Worm (Caenorhabditis elegans) whole organism, L1 larva: Measurements from ENCODE around the gene rps-3.
A peak's percentile ranks its signal among the peaks of the same experiment; 100 is the strongest.

Experiments used
- C04F5.9 ChIP-seq: sonication (generic microtip); optimal IDR thresholded peaks from 2 replicates; lab custom pipeline; 2016; ENCODE audit warnings: missing genetic modification characterization, missing compliant biosample characterization
- F16B12.6 ChIP-seq: fragments of 150-350 bp; optimal IDR thresholded peaks from 2 replicates; lab custom pipeline; 2014; ENCODE audit warnings: missing biosample characterization, missing genetic modification characterization
- ceh-8 ChIP-seq: fragments of 200-800 bp; sonication (Bioruptor generic); optimal IDR thresholded peaks from 2 replicates; lab custom pipeline; 2018; ENCODE audit warnings: mild to moderate bottlenecking, missing genetic modification characterization, moderate library complexity, missing compliant biosample characterization
- dpl-1 ChIP-seq, 3 experiments: fragments of 150-350 bp in 2 of 3; sonication (generic microtip) in 1 of 3; optimal IDR thresholded peaks; 2 replicates each; lab custom pipeline; 2014 to 2017; ENCODE audit warnings: missing biosample characterization in 3 of 3, missing genetic modification characterization in 3 of 3, missing genetic modification reagents in 3 of 3
- efl-1 ChIP-seq, 4 experiments: fragments of 150-350 bp; optimal IDR thresholded peaks in 3 of 4; peaks in 1 of 4; 1 replicate in 1 of 4; 2 replicates in 3 of 4; lab custom pipeline; 2014; ENCODE audit warnings: missing biosample characterization in 2 of 4, missing genetic modification characterization in 2 of 4, missing genetic modification reagents in 2 of 4
- efl-3 ChIP-seq: fragments of 200-800 bp; sonication (Bioruptor generic); optimal IDR thresholded peaks from 2 replicates; lab custom pipeline; 2018; ENCODE audit warnings: mild to moderate bottlenecking, missing genetic modification characterization, missing compliant biosample characterization
- elt-2 ChIP-seq: sonication (generic microtip); optimal IDR thresholded peaks from 2 replicates; lab custom pipeline; 2016; ENCODE audit warnings: missing genetic modification characterization, mild to moderate bottlenecking, inconsistent platforms, missing compliant biosample characterization, missing genetic modification reagents
- fkh-4 ChIP-seq: sonication (generic microtip); optimal IDR thresholded peaks from 2 replicates; lab custom pipeline; 2016; ENCODE audit warnings: missing compliant biosample characterization, missing genetic modification characterization, borderline replicate concordance
- grh-1 ChIP-seq: fragments of 200-800 bp; sonication (Bioruptor generic); IDR thresholded peaks from 2 replicates; pipeline ENCODE4 v1.3.6; 2022; ENCODE audit warnings: missing genetic modification reagents, missing genetic modification characterization, missing compliant biosample characterization
- hlh-17 ChIP-seq: fragments of 200-800 bp; sonication (Bioruptor generic); optimal IDR thresholded peaks from 2 replicates; lab custom pipeline; 2018; ENCODE audit warnings: missing genetic modification characterization, mild to moderate bottlenecking, missing compliant biosample characterization, moderate library complexity, borderline replicate concordance
- hlh-4 ChIP-seq: sonication (generic microtip); optimal IDR thresholded peaks from 2 replicates; lab custom pipeline; 2016; ENCODE audit warnings: mild to moderate bottlenecking, missing genetic modification characterization, missing compliant biosample characterization
- lin-14 ChIP-seq: fragments of 200-800 bp; sonication (Bioruptor generic); optimal IDR thresholded peaks from 2 replicates; lab custom pipeline; 2018; ENCODE audit warnings: mild to moderate bottlenecking, missing genetic modification characterization, moderate library complexity, missing compliant biosample characterization
- lin-15B ChIP-seq: fragments of 150-350 bp; sonication (generic microtip); optimal IDR thresholded peaks from 3 replicates; lab custom pipeline; 2014; ENCODE audit warnings: missing biosample characterization, missing genetic modification characterization
- lin-35 ChIP-seq, 2 experiments: fragments of 150-350 bp; optimal IDR thresholded peaks; 2 replicates each; lab custom pipeline; 2014; ENCODE audit warnings: missing biosample characterization in 2 of 2, missing genetic modification characterization in 2 of 2, missing genetic modification reagents in 2 of 2
- lin-39 ChIP-seq: fragments of 150-350 bp; optimal IDR thresholded peaks from 2 replicates; lab custom pipeline; 2014; ENCODE audit warnings: missing biosample characterization, missing genetic modification reagents, missing genetic modification characterization
- lsy-2 ChIP-seq, 2 experiments: fragments of 150-350 bp; optimal IDR thresholded peaks; 2 replicates each; lab custom pipeline; 2014; ENCODE audit warnings: missing biosample characterization in 2 of 2, missing genetic modification characterization in 2 of 2
- mdl-1 ChIP-seq, 2 experiments: fragments of 150-350 bp; optimal IDR thresholded peaks; 2 replicates each; lab custom pipeline; 2014 to 2017; ENCODE audit warnings: missing biosample characterization in 2 of 2, missing genetic modification characterization in 2 of 2, inconsistent platforms in 1 of 2
- mep-1 ChIP-seq: fragments of 150-350 bp; optimal IDR thresholded peaks from 2 replicates; lab custom pipeline; 2014; ENCODE audit warnings: missing biosample characterization, missing genetic modification characterization
- nhr-28 ChIP-seq: fragments of 150-350 bp; optimal IDR thresholded peaks from 2 replicates; lab custom pipeline; 2014; ENCODE audit warnings: missing biosample characterization, missing genetic modification characterization
- nhr-47 ChIP-seq: sonication (generic microtip); optimal IDR thresholded peaks from 2 replicates; lab custom pipeline; 2016; ENCODE audit warnings: mild to moderate bottlenecking, missing genetic modification characterization, moderate library complexity, missing compliant biosample characterization
- nhr-71 ChIP-seq: sonication (generic microtip); optimal IDR thresholded peaks from 2 replicates; lab custom pipeline; 2016; ENCODE audit warnings: mild to moderate bottlenecking, missing genetic modification characterization, moderate library complexity, missing compliant biosample characterization
- nhr-76 ChIP-seq: sonication (generic microtip); optimal IDR thresholded peaks from 2 replicates; lab custom pipeline; 2017; ENCODE audit warnings: missing biosample characterization, missing genetic modification characterization
- nhr-77 ChIP-seq: fragments of 150-350 bp; optimal IDR thresholded peaks from 2 replicates; lab custom pipeline; 2014; ENCODE audit warnings: missing biosample characterization, missing genetic modification characterization
- pag-3 ChIP-seq: sonication (generic microtip); optimal IDR thresholded peaks from 2 replicates; lab custom pipeline; 2017; ENCODE audit warnings: missing genetic modification characterization, mild to moderate bottlenecking, missing compliant biosample characterization, antibody characterized with exemption, borderline replicate concordance; ENCODE audit not compliant: insufficient read depth
- pqm-1 ChIP-seq: sonication (generic microtip); optimal IDR thresholded peaks from 3 replicates; lab custom pipeline; 2017; ENCODE audit warnings: missing biosample characterization, missing genetic modification characterization
- rnt-1 ChIP-seq: sonication (generic microtip); optimal IDR thresholded peaks from 2 replicates; lab custom pipeline; 2016; ENCODE audit warnings: mild to moderate bottlenecking, missing genetic modification characterization, moderate library complexity, missing compliant biosample characterization
- snu-23 ChIP-seq: sonication (generic microtip); optimal IDR thresholded peaks from 2 replicates; lab custom pipeline; 2016; ENCODE audit warnings: missing genetic modification characterization, missing compliant biosample characterization
- sup-37 ChIP-seq: fragments of 200-800 bp; sonication (Bioruptor generic); optimal IDR thresholded peaks from 2 replicates; lab custom pipeline; 2018; ENCODE audit warnings: mild to moderate bottlenecking, missing genetic modification characterization, missing compliant biosample characterization
- tlp-1 ChIP-seq: fragments of 150-350 bp; optimal IDR thresholded peaks from 2 replicates; lab custom pipeline; 2014; ENCODE audit warnings: missing biosample characterization, missing genetic modification characterization
- unc-130 ChIP-seq: fragments of 150-350 bp; optimal IDR thresholded peaks from 2 replicates; lab custom pipeline; 2017; ENCODE audit warnings: missing biosample characterization, missing genetic modification characterization, inconsistent platforms
- unc-62 ChIP-seq: fragments of 150-350 bp; optimal IDR thresholded peaks from 2 replicates; lab custom pipeline; 2014; ENCODE audit warnings: missing biosample characterization, missing genetic modification reagents, missing genetic modification characterization
- vab-15 ChIP-seq: sonication (generic microtip); optimal IDR thresholded peaks from 2 replicates; lab custom pipeline; 2017; ENCODE audit warnings: missing genotype, mild to moderate bottlenecking, missing genetic modification characterization, missing compliant biosample characterization
- xbp-1 ChIP-seq: sonication (generic microtip); optimal IDR thresholded peaks from 2 replicates; lab custom pipeline; 2016; ENCODE audit warnings: missing genetic modification characterization, missing compliant biosample characterization
- zag-1 ChIP-seq: fragments of 150-350 bp; optimal IDR thresholded peaks from 2 replicates; lab custom pipeline; 2014; ENCODE audit warnings: missing biosample characterization, missing genetic modification characterization
- ztf-4 ChIP-seq: fragments of 150-350 bp; optimal IDR thresholded peaks from 2 replicates; lab custom pipeline; 2014; ENCODE audit warnings: missing biosample characterization, missing genetic modification characterization

Gene rps-3

DNA sequence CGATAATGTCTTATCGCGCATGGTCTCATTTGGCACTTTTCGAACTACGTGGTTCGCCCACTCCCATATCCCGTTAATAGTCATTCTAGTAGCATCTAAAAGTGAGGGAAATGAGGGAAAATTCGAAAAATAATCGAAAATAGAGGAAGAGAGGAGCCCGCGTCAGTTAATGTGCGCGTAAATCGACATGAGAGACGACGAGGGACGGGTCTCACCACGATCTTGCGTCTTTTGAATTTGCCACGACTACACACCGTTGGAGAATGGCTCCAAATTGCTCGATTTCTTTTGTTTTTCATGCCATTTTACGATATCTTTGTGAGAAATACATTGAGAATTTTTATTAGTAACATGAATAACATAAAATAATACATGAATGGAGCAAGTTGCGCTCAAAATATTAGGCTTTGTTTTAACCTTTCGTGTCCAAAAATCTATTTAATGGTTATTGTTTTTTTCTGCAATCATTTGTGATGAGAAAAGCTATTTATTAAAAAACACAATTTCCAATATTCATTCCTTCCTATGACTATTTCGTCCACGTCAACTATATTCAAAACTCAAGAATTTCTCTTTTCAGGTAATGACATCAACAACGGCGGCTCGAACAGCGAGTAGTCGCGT is 41.6 kb downstream of the rps-3 start, which contains the start of the genes gen-1 and stt-3:
gen-1 (minus strand) TSS at position 95 of the 624 bp plus-strand sequence.
stt-3 (plus strand) TSS at position 574 of the 624 bp plus-strand sequence.
- no peak for TF ChIP-seq ceh-8 (GFP tag; lab: Kevin White, UChicago)
- no peak for TF ChIP-seq grh-1 (GFP tag; lab: Robert Waterston, UW)
- TF ChIP-seq lsy-2 (tag; optimal IDR thresholded peaks at IDR 0.05; lab: Kevin White, UChicago): peak in 1 of 2 experiments; percentile 48
- no peak for TF ChIP-seq F16B12.6 (tag; lab: Kevin White, UChicago)
- TF ChIP-seq efl-1 (optimal IDR thresholded peaks at IDR 0.05; lab: Kevin White, UChicago): peak; percentile 46 to 50
- TF ChIP-seq efl-1 (GFP tag; optimal IDR thresholded peaks at IDR 0.05 in 1 of 2; lab: Kevin White, UChicago): peak; percentile 21 to 90
- no peak for TF ChIP-seq tlp-1 (tag; lab: Kevin White, UChicago)
- no peak for TF ChIP-seq vab-15 (tag; lab: Kevin White, UChicago)
- no peak for TF ChIP-seq snu-23 (GFP tag; lab: Kevin White, UChicago)
- TF ChIP-seq mep-1: no peak
- no peak for TF ChIP-seq elt-2 (tag; lab: Kevin White, UChicago)
- TF ChIP-seq lin-35 (GFP tag; optimal IDR thresholded peaks at IDR 0.05; lab: Kevin White, UChicago): peak; percentile 2 to 65
- TF ChIP-seq nhr-47: no peak
- no peak for TF ChIP-seq unc-62
- no peak for TF ChIP-seq nhr-76 (tag; lab: Kevin White, UChicago)
- TF ChIP-seq xbp-1 (tag; lab: Kevin White, UChicago): peak; percentile 2
- TF ChIP-seq hlh-4: no peak
- TF ChIP-seq lin-15B (tag; lab: Kevin White, UChicago): peak; percentile 1
- TF ChIP-seq nhr-28 (tag; lab: Kevin White, UChicago): no peak
- TF ChIP-seq sup-37 (GFP tag; lab: Kevin White, UChicago): no peak
- TF ChIP-seq C04F5.9 (tag; lab: Kevin White, UChicago): no peak
- peak in 2 of 3 experiments; percentile 42 to 56 for TF ChIP-seq dpl-1 (GFP tag; optimal IDR thresholded peaks at IDR 0.05; lab: Kevin White, UChicago)

DNA sequence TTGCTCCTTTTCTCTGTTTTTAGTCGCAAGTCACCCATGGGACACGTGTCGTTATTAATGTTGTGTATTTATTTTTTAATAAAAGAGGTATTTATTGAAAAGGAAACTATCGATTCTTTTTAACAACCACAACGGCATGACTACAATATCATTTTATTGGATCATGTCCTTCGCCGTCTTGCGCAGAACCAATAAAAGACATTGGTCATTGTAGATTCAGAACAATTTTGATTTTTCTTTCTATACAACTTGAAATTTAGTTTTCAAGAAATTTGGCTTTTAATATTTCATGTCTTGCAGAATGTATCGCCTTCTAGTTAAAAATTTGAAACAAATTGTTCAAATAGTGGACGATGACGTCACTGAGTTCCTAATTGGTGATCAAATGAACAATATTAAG is 44.9 kb downstream of the rps-3 start, which contains the start of gene amdh-1:
amdh-1 (plus strand) TSS at position 301 of the 400 bp plus-strand sequence.
- TF ChIP-seq lin-14 (no peak), pqm-1 (no peak), pag-3 (tag; lab: Kevin White, UChicago) (no peak), lin-39 (tag; lab: Kevin White, UChicago) (no peak), ztf-4 (tag; lab: Kevin White, UChicago) (no peak), nhr-47 (no peak), zag-1 (tag; lab: Kevin White, UChicago) (no peak), nhr-77 (no peak)

DNA sequence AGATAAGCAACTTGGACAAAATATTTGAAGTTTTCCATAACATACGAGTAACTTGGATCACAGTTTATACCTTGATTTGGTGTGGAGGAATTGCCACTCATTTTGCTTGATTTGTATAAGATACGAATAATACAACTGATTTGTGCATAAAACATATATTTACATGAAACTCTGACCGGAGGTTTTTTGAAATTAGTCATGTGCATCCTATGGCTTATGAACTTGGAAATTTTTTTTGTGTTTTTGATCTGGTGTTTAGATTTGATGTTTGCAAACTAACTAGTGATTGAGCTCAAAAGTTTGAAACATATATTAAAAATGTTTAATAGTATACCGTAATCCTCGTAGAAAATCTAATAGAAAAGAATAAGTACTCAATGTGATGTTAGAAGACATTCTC is 48.1 kb downstream of the rps-3 start, which contains the start of gene srg-8:
srg-8 (minus strand) TSS at position 101 of the 400 bp plus-strand sequence.
- TF ChIP-seq xbp-1 (tag; lab: Kevin White, UChicago): no peak
- TF ChIP-seq mdl-1 (tag; optimal IDR thresholded peaks at IDR 0.05; lab: Kevin White, UChicago): no peak
- TF ChIP-seq rnt-1 (tag; lab: Kevin White, UChicago): no peak
- TF ChIP-seq unc-130: no peak
- TF ChIP-seq hlh-17 (GFP tag; lab: Kevin White, UChicago): no peak

DNA sequence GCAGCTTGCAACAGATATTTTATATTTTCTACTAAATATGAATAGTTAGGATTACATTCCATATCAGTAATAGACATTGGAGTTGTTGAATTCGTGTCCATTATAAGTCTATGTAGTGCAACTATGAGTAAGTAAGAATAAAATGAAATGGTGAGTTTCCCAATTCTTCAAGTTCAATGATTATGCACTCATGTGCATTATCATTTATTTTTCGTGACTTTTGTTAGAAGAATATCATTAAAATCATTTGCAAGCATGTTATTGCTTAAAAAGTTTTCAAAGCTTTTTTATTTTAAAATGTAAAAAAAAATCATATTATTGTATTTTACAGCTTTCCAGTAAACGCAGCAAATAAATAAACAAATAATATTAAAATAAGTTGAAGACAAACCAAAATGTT is 50.1 kb downstream of the rps-3 start, which contains the start of gene srg-9:
srg-9 (minus strand) TSS at position 101 of the 400 bp plus-strand sequence.
- TF ChIP-seq fkh-4: no peak
- no peak for TF ChIP-seq efl-3
- TF ChIP-seq nhr-71 (tag; lab: Kevin White, UChicago): no peak
- TF ChIP-seq tlp-1 (tag; lab: Kevin White, UChicago): no peak
